Worm (Caenorhabditis elegans) whole organism, L4 larva: ENCODE data around the gene F54E7.9.

Experiments used
- F49E8.2 ChIP-seq: sonication (generic microtip); optimal IDR thresholded peaks from 2 replicates; lab custom pipeline; 2016; ENCODE audit warnings: missing compliant biosample characterization, mild to moderate bottlenecking, missing genetic modification characterization, borderline replicate concordance
- R02D3.7 ChIP-seq: fragments of 150-350 bp; sonication (generic microtip); optimal IDR thresholded peaks from 3 replicates; lab custom pipeline; 2014; ENCODE audit warnings: missing biosample characterization, missing genetic modification characterization
- Y105C5A.15 ChIP-seq: fragments of 200-800 bp; sonication (Bioruptor generic); IDR thresholded peaks from 2 replicates; pipeline ENCODE4 v1.3.6; 2022; ENCODE audit warnings: missing genetic modification characterization, missing compliant biosample characterization
- ZK546.5 ChIP-seq, 2 experiments: sonication (generic microtip); optimal IDR thresholded peaks; 2 replicates each; lab custom pipeline; 2017; ENCODE audit warnings: missing biosample characterization in 2 of 2, missing genetic modification characterization in 2 of 2
- aha-1 ChIP-seq: fragments of 150-350 bp; peaks from one replicate; lab custom pipeline; 2014; ENCODE audit warnings: missing biosample characterization, missing genetic modification characterization
- ceh-82 ChIP-seq: sonication (generic microtip); optimal IDR thresholded peaks from 2 replicates; lab custom pipeline; 2017; ENCODE audit warnings: missing biosample characterization, missing genetic modification characterization
- ces-1 ChIP-seq: fragments of 150-350 bp; sonication (generic microtip); optimal IDR thresholded peaks from 4 replicates; lab custom pipeline; 2014; ENCODE audit warnings: missing biosample characterization, missing genetic modification reagents, missing genetic modification characterization
- daf-12 ChIP-seq: fragments of 150-350 bp; optimal IDR thresholded peaks from 2 replicates; lab custom pipeline; 2014; ENCODE audit warnings: missing biosample characterization, missing genetic modification reagents, missing genetic modification characterization
- daf-16 ChIP-seq, 3 experiments: sonication (generic microtip); optimal IDR thresholded peaks; 2 replicates each; lab custom pipeline; 2016 to 2017; ENCODE audit warnings: missing genetic modification characterization in 3 of 3, missing genetic modification reagents in 3 of 3, mild to moderate bottlenecking in 2 of 3, missing compliant biosample characterization in 2 of 3, missing biosample characterization in 1 of 3, moderate library complexity in 1 of 3
- daf-19 ChIP-seq: fragments of 200-800 bp; sonication (Bioruptor generic); conservative IDR thresholded peaks from 2 replicates; pipeline ENCODE4 v1.3.6; 2022; ENCODE audit warnings: missing genetic modification characterization, missing compliant biosample characterization
- daf-8 ChIP-seq: fragments of 200-800 bp; sonication (Bioruptor generic); IDR thresholded peaks from 2 replicates; pipeline ENCODE4 v1.3.6; 2022; ENCODE audit warnings: missing genetic modification characterization, missing compliant biosample characterization
- dmd-8 ChIP-seq: fragments of 200-800 bp; sonication (Bioruptor generic); IDR thresholded peaks from 2 replicates; pipeline ENCODE4 v1.3.6; 2022; ENCODE audit warnings: missing genetic modification characterization, missing compliant biosample characterization
- dpl-1 ChIP-seq: fragments of 150-350 bp; optimal IDR thresholded peaks from 2 replicates; lab custom pipeline; 2014; ENCODE audit warnings: missing biosample characterization, missing genetic modification reagents, missing genetic modification characterization
- dve-1 ChIP-seq: sonication (generic microtip); optimal IDR thresholded peaks from 2 replicates; lab custom pipeline; 2017; ENCODE audit warnings: antibody characterized with exemption, mild to moderate bottlenecking, missing genetic modification characterization, missing compliant biosample characterization; ENCODE audit not compliant: insufficient read depth
- fos-1 ChIP-seq: fragments of 150-350 bp; optimal IDR thresholded peaks from 2 replicates; lab custom pipeline; 2014; ENCODE audit warnings: missing biosample characterization, missing genetic modification characterization
- hif-1 ChIP-seq, 2 experiments: sonication (generic microtip); optimal IDR thresholded peaks; 2 replicates each; lab custom pipeline; 2016 to 2017; ENCODE audit warnings: missing compliant biosample characterization in 2 of 2, missing genetic modification characterization in 2 of 2, missing genetic modification reagents in 2 of 2, missing genotype in 2 of 2, mild to moderate bottlenecking in 1 of 2
- hlh-11 ChIP-seq: fragments of 200-800 bp; sonication (Bioruptor generic); optimal IDR thresholded peaks from 2 replicates; lab custom pipeline; 2018; ENCODE audit warnings: mild to moderate bottlenecking, missing genetic modification characterization, missing compliant biosample characterization
- hlh-30 ChIP-seq: sonication (generic microtip); optimal IDR thresholded peaks from 2 replicates; lab custom pipeline; 2017; ENCODE audit warnings: antibody characterized with exemption, mild to moderate bottlenecking, missing genetic modification characterization, missing compliant biosample characterization; ENCODE audit not compliant: insufficient read depth
- jun-1 ChIP-seq: fragments of 150-350 bp; optimal IDR thresholded peaks from 2 replicates; lab custom pipeline; 2014; ENCODE audit warnings: missing biosample characterization, missing genetic modification reagents, missing genetic modification characterization
- lin-13 ChIP-seq: fragments of 150-350 bp; optimal IDR thresholded peaks from 2 replicates; lab custom pipeline; 2014; ENCODE audit warnings: missing biosample characterization, missing genetic modification reagents, missing genetic modification characterization
- lin-38 ChIP-seq: fragments of 200-800 bp; sonication (Bioruptor generic); IDR thresholded peaks from 2 replicates; pipeline ENCODE4 v1.3.6; 2022; ENCODE audit warnings: missing genetic modification reagents, missing genetic modification characterization, missing compliant biosample characterization
- lsy-2 ChIP-seq, 2 experiments: fragments of 150-350 bp in 1 of 2; sonication (generic microtip) in 1 of 2; optimal IDR thresholded peaks; 2 replicates each; lab custom pipeline; 2014 to 2017; ENCODE audit warnings: missing biosample characterization in 2 of 2, missing genetic modification characterization in 2 of 2
- mep-1 ChIP-seq: fragments of 150-350 bp; sonication (generic microtip); optimal IDR thresholded peaks from 3 replicates; lab custom pipeline; 2014; ENCODE audit warnings: missing biosample characterization, missing genetic modification characterization
- mes-2 ChIP-seq: sonication (generic microtip); optimal IDR thresholded peaks from 2 replicates; lab custom pipeline; 2016; ENCODE audit warnings: missing genotype, mild to moderate bottlenecking, missing genetic modification characterization, missing compliant biosample characterization; ENCODE audit not compliant: poor library complexity, severe bottlenecking
- nhr-10 ChIP-seq: fragments of 150-350 bp; optimal IDR thresholded peaks from 2 replicates; lab custom pipeline; 2014; ENCODE audit warnings: missing biosample characterization, missing genetic modification characterization
- nhr-111 ChIP-seq: fragments of 200-800 bp; sonication (Bioruptor generic); optimal IDR thresholded peaks from 2 replicates; lab custom pipeline; 2018; ENCODE audit warnings: mild to moderate bottlenecking, missing genetic modification characterization, missing compliant biosample characterization
- nhr-237 ChIP-seq: sonication (generic microtip); optimal IDR thresholded peaks from 2 replicates; lab custom pipeline; 2017; ENCODE audit warnings: missing biosample characterization, missing genetic modification characterization
- nhr-28 ChIP-seq: fragments of 150-350 bp; optimal IDR thresholded peaks from 2 replicates; lab custom pipeline; 2014; ENCODE audit warnings: missing biosample characterization, missing genetic modification characterization
- nhr-41 ChIP-seq: fragments of 200-800 bp; sonication (Bioruptor generic); IDR thresholded peaks from 2 replicates; pipeline ENCODE4 v1.3.6; 2022; ENCODE audit warnings: missing genetic modification reagents, missing genetic modification characterization, missing compliant biosample characterization
- nhr-6 ChIP-seq: fragments of 150-350 bp; optimal IDR thresholded peaks from 2 replicates; lab custom pipeline; 2014; ENCODE audit warnings: missing biosample characterization, missing genetic modification characterization
- pha-4 ChIP-seq, 2 experiments: fragments of 150-350 bp in 1 of 2; fragments of 200-800 bp in 1 of 2; sonication (Bioruptor generic) in 1 of 2; IDR thresholded peaks in 1 of 2; optimal IDR thresholded peaks in 1 of 2; 2 replicates each; pipeline versions ENCODE4 v1.3.6 to Lab custom; 2014 to 2022; ENCODE audit warnings: missing genetic modification characterization in 2 of 2, missing genetic modification reagents in 2 of 2, missing biosample characterization in 1 of 2, missing compliant biosample characterization in 1 of 2
- pqm-1 ChIP-seq: sonication (generic microtip); optimal IDR thresholded peaks from 2 replicates; lab custom pipeline; 2017; ENCODE audit warnings: missing biosample characterization, missing genetic modification characterization
- rbr-2 ChIP-seq: sonication (generic microtip); optimal IDR thresholded peaks from 2 replicates; lab custom pipeline; 2016; ENCODE audit warnings: missing genotype, missing genetic modification characterization, missing compliant biosample characterization
- skn-1 ChIP-seq: fragments of 150-350 bp; optimal IDR thresholded peaks from 2 replicates; lab custom pipeline; 2014; ENCODE audit warnings: missing biosample characterization, missing genetic modification characterization
- spr-1 ChIP-seq: sonication (generic microtip); optimal IDR thresholded peaks from 2 replicates; lab custom pipeline; 2016; ENCODE audit warnings: mild to moderate bottlenecking, missing genetic modification characterization, missing compliant biosample characterization
- spr-3 ChIP-seq: fragments of 200-800 bp; sonication (Bioruptor generic); optimal IDR thresholded peaks from 2 replicates; lab custom pipeline; 2018; ENCODE audit warnings: mild to moderate bottlenecking, missing genetic modification characterization, missing compliant biosample characterization
- tag-97 ChIP-seq: fragments of 200-800 bp; sonication (Bioruptor generic); IDR thresholded peaks from 2 replicates; pipeline ENCODE4 v1.3.6; 2022; ENCODE audit warnings: missing genetic modification characterization, missing compliant biosample characterization
- tra-1 ChIP-seq: fragments of 200-800 bp; sonication (Bioruptor generic); IDR thresholded peaks from 2 replicates; pipeline ENCODE4 v1.3.6; 2022; ENCODE audit warnings: missing genetic modification reagents, missing genetic modification characterization, missing compliant biosample characterization
- unc-39 ChIP-seq: sonication (generic microtip); optimal IDR thresholded peaks from 2 replicates; lab custom pipeline; 2017; ENCODE audit warnings: missing biosample characterization, missing genetic modification characterization
- zfp-2 ChIP-seq: sonication (generic microtip); optimal IDR thresholded peaks from 2 replicates; lab custom pipeline; 2016; ENCODE audit warnings: mild to moderate bottlenecking, missing genetic modification characterization, missing compliant biosample characterization
- zfp-3 ChIP-seq: fragments of 200-800 bp; sonication (Bioruptor generic); conservative IDR thresholded peaks from 2 replicates; pipeline ENCODE4 v1.3.6; 2022; ENCODE audit warnings: missing genetic modification reagents, missing genetic modification characterization, missing compliant biosample characterization

The F54E7.9 gene

ce11 chrIII:5697963-5698730, 20.5 kb upstream of the F54E7.9 start, which contains the start of the genes lgg-3 and rgs-5:
Gene lgg-3 (minus strand): TSS chrIII:5698013.
Gene rgs-5 (plus strand): TSS chrIII:5698555.
- TF ChIP-seq pha-4 (GFP tag; IDR thresholded peaks at IDR 0.05; lab: Robert Waterston, UW) (no peak), pha-4 (tag; optimal IDR thresholded peaks at IDR 0.05; lab: Kevin White, UChicago) (no peak), mep-1 (tag; lab: Kevin White, UChicago) (peak; percentile 60), nhr-111 (GFP tag; lab: Kevin White, UChicago) (no peak), ces-1 (GFP tag; lab: Kevin White, UChicago) (no peak), daf-16 (GFP tag; optimal IDR thresholded peaks at IDR 0.05; lab: Kevin White, UChicago) (no peak), daf-16 (tag; optimal IDR thresholded peaks at IDR 0.05; lab: Kevin White, UChicago) (peak; percentile 8), lin-13 (GFP tag; lab: Kevin White, UChicago) (peak; percentile 17), daf-19 (GFP tag; lab: Robert Waterston, UW) (no peak), R02D3.7 (no peak), jun-1 (tag; lab: Kevin White, UChicago) (no peak), spr-1 (tag; lab: Kevin White, UChicago) (no peak), pqm-1 (tag; lab: Kevin White, UChicago) (no peak), lin-38 (GFP tag; lab: Robert Waterston, UW) (peak; percentile 39; the same call in 1 of the 2 replicates), mes-2 (peak; percentile 71), dmd-8 (GFP tag; lab: Robert Waterston, UW) (no peak), dpl-1 (GFP tag; lab: Kevin White, UChicago) (peak; percentile 58), rbr-2 (tag; lab: Kevin White, UChicago) (peak; percentile 14), hif-1 (tag; optimal IDR thresholded peaks at IDR 0.05; lab: Kevin White, UChicago) (peak in 1 of 2 experiments; percentile 22), daf-8 (GFP tag; lab: Robert Waterston, UW) (no peak), fos-1 (no peak), nhr-10 (tag; lab: Kevin White, UChicago) (no peak), hlh-11 (tag; lab: Kevin White, UChicago) (peak; percentile 52), nhr-6 (tag; lab: Kevin White, UChicago) (peak; percentile 2), dve-1 (peak; percentile 1), hlh-30 (tag; lab: Kevin White, UChicago) (peak; percentile 44), lsy-2 (tag; optimal IDR thresholded peaks at IDR 0.05; lab: Kevin White, UChicago) (peak in 1 of 2 experiments; percentile 64), zfp-3 (no peak), tra-1 (GFP tag; lab: Robert Waterston, UW) (no peak), daf-12 (tag; lab: Kevin White, UChicago) (no peak), nhr-28 (tag; lab: Kevin White, UChicago) (peak; percentile 51), F49E8.2 (tag; lab: Kevin White, UChicago) (peak; percentile 82)

- TF ChIP-seq aha-1 (tag; lab: Kevin White, UChicago), result peak; percentile 27
- TF ChIP-seq skn-1, result no peak
- TF ChIP-seq ceh-82 (tag; lab: Kevin White, UChicago), result no peak
Measured at ce11 chrIII:5697266-5697665, 19.6 kb upstream of the F54E7.9 start, which contains the start of gene B0336.7. Gene B0336.7 (minus strand): TSS chrIII:5697366.

- TF ChIP-seq Y105C5A.15 (GFP tag; lab: Robert Waterston, UW) (no peak), zfp-2 (tag; lab: Kevin White, UChicago) (no peak), rbr-2 (tag; lab: Kevin White, UChicago) (no peak), zfp-3 (no peak), nhr-6 (tag; lab: Kevin White, UChicago) (no peak), nhr-28 (tag; lab: Kevin White, UChicago) (no peak), nhr-237 (tag; lab: Kevin White, UChicago) (no peak), nhr-41 (GFP tag; lab: Robert Waterston, UW) (no peak), spr-3 (GFP tag; lab: Kevin White, UChicago) (no peak), daf-8 (GFP tag; lab: Robert Waterston, UW) (no peak), lin-38 (GFP tag; lab: Robert Waterston, UW) (no peak), ZK546.5 (tag; optimal IDR thresholded peaks at IDR 0.05; lab: Kevin White, UChicago) (no peak), jun-1 (tag; lab: Kevin White, UChicago) (no peak), tag-97 (GFP tag; lab: Robert Waterston, UW) (no peak), unc-39 (no peak)
Measured at ce11 chrIII:5693736-5694135, 16.0 kb upstream of the F54E7.9 start, which contains the start of gene B0336.13. Gene B0336.13 (plus strand): TSS chrIII:5694036.
